Worm (Caenorhabditis elegans) whole organism, young adult: Measurements from ENCODE around the gene srh-236.

ENCODE experiments used
- B0019.2 ChIP-seq: fragments of 200-800 bp; sonication (Bioruptor generic); conservative IDR thresholded peaks from 2 replicates; pipeline ENCODE4 v1.3.6; 2022; ENCODE audit warnings: missing genetic modification reagents, missing genetic modification characterization, missing compliant biosample characterization
- B0261.1 ChIP-seq: sonication (generic microtip); optimal IDR thresholded peaks from 2 replicates; lab custom pipeline; 2016; ENCODE audit warnings: mild to moderate bottlenecking, missing genetic modification characterization, moderate library complexity, missing compliant biosample characterization
- C06A6.2 ChIP-seq: fragments of 200-800 bp; sonication (Bioruptor generic); conservative IDR thresholded peaks from 2 replicates; pipeline ENCODE4 v1.3.6; 2022; ENCODE audit warnings: missing genetic modification characterization, missing compliant biosample characterization
- F10E7.11 ChIP-seq: sonication (generic microtip); optimal IDR thresholded peaks from 2 replicates; lab custom pipeline; 2017; ENCODE audit warnings: mild to moderate bottlenecking, missing genetic modification characterization, moderate library complexity, missing compliant biosample characterization
- F22D6.2 ChIP-seq: sonication (generic microtip); optimal IDR thresholded peaks from 2 replicates; lab custom pipeline; 2016; ENCODE audit warnings: mild to moderate bottlenecking, missing genetic modification characterization, missing compliant biosample characterization
- F23B12.7 ChIP-seq: sonication (generic microtip); optimal IDR thresholded peaks from 2 replicates; lab custom pipeline; 2017; ENCODE audit warnings: missing genetic modification characterization, mild to moderate bottlenecking, missing compliant biosample characterization, antibody characterized with exemption, moderate library complexity; ENCODE audit not compliant: insufficient read depth
- F37B4.10 ChIP-seq: fragments of 200-800 bp; sonication (Bioruptor generic); IDR thresholded peaks from 2 replicates; pipeline ENCODE4 v1.3.6; 2022; ENCODE audit warnings: missing genetic modification characterization, missing compliant biosample characterization
- F57A8.1 ChIP-seq: fragments of 200-800 bp; sonication (Bioruptor generic); optimal IDR thresholded peaks from 2 replicates; lab custom pipeline; 2018; ENCODE audit warnings: mild to moderate bottlenecking, missing genetic modification characterization, moderate library complexity, missing compliant biosample characterization
- Y53G8AR.9 ChIP-seq: fragments of 200-800 bp; sonication (Bioruptor generic); conservative IDR thresholded peaks from 2 replicates; pipeline ENCODE4 v1.3.6; 2022; ENCODE audit warnings: missing genetic modification reagents, missing genetic modification characterization, missing compliant biosample characterization
- Y56A3A.18 ChIP-seq: fragments of 200-800 bp; sonication (Bioruptor generic); IDR thresholded peaks from 2 replicates; pipeline ENCODE4 v1.3.6; 2022; ENCODE audit warnings: missing genetic modification reagents, missing genetic modification characterization, missing compliant biosample characterization
- ZK185.1 ChIP-seq: sonication (generic microtip); optimal IDR thresholded peaks from 2 replicates; lab custom pipeline; 2016; ENCODE audit warnings: mild to moderate bottlenecking, missing genetic modification characterization, missing compliant biosample characterization; ENCODE audit not compliant: poor library complexity, severe bottlenecking
- ama-1 ChIP-seq, 3 experiments: fragments of 150-350 bp in 1 of 3; sonication (generic microtip) in 2 of 3; optimal IDR thresholded peaks; 2 replicates each; lab custom pipeline; 2014 to 2018; ENCODE audit warnings: missing biosample characterization in 2 of 3, missing genetic modification characterization in 2 of 3, missing genetic modification reagents in 2 of 3
- aptf-2 ChIP-seq: fragments of 200-800 bp; sonication (Bioruptor generic); conservative IDR thresholded peaks from 2 replicates; pipeline ENCODE4 v1.3.6; 2022; ENCODE audit warnings: missing genetic modification reagents, missing genetic modification characterization, missing compliant biosample characterization
- attf-6 ChIP-seq: fragments of 200-800 bp; sonication (Bioruptor generic); IDR thresholded peaks from 2 replicates; pipeline ENCODE4 v1.3.6; 2022; ENCODE audit warnings: missing genetic modification reagents, missing genetic modification characterization, missing compliant biosample characterization
- ceh-100 ChIP-seq: fragments of 200-800 bp; sonication (Bioruptor generic); IDR thresholded peaks from 2 replicates; pipeline ENCODE4 v1.3.6; 2022; ENCODE audit warnings: missing genetic modification reagents, missing genetic modification characterization, missing compliant biosample characterization
- ceh-40 ChIP-seq: fragments of 200-800 bp; sonication (Bioruptor generic); IDR thresholded peaks from 2 replicates; pipeline ENCODE4 v1.3.6; 2022; ENCODE audit warnings: missing genetic modification characterization, missing compliant biosample characterization
- ceh-58 ChIP-seq: fragments of 200-800 bp; sonication (Bioruptor generic); IDR thresholded peaks from 2 replicates; pipeline ENCODE4 v1.3.6; 2022; ENCODE audit warnings: missing genetic modification characterization, missing compliant biosample characterization
- ceh-91 ChIP-seq: fragments of 200-800 bp; sonication (Bioruptor generic); IDR thresholded peaks from 2 replicates; pipeline ENCODE4 v1.3.6; 2022; ENCODE audit warnings: missing genetic modification reagents, missing genetic modification characterization, missing compliant biosample characterization
- dox-1 ChIP-seq: fragments of 200-800 bp; sonication (Bioruptor generic); IDR thresholded peaks from 2 replicates; pipeline ENCODE4 v1.3.6; 2022; ENCODE audit warnings: missing genetic modification reagents, missing genetic modification characterization, missing compliant biosample characterization
- dpl-1 ChIP-seq: fragments of 150-350 bp; optimal IDR thresholded peaks from 2 replicates; lab custom pipeline; 2014; ENCODE audit warnings: missing biosample characterization, missing genetic modification reagents, missing genetic modification characterization
- egl-18 ChIP-seq: fragments of 200-800 bp; sonication (Bioruptor generic); IDR thresholded peaks from 2 replicates; pipeline ENCODE4 v1.3.6; 2022; ENCODE audit warnings: missing genetic modification reagents, missing genetic modification characterization, missing compliant biosample characterization
- egrh-3 ChIP-seq: fragments of 200-800 bp; sonication (Bioruptor generic); IDR thresholded peaks from 2 replicates; pipeline ENCODE4 v1.3.6; 2022; ENCODE audit warnings: missing genetic modification reagents, missing genetic modification characterization, missing compliant biosample characterization
- ets-4 ChIP-seq: fragments of 200-800 bp; sonication (Bioruptor generic); optimal IDR thresholded peaks from 2 replicates; lab custom pipeline; 2018; ENCODE audit warnings: mild to moderate bottlenecking, missing genetic modification characterization, missing compliant biosample characterization
- hlh-12 ChIP-seq: sonication (generic microtip); optimal IDR thresholded peaks from 2 replicates; lab custom pipeline; 2016; ENCODE audit warnings: missing genetic modification characterization, missing compliant biosample characterization
- hlh-26 ChIP-seq: fragments of 200-800 bp; sonication (Bioruptor generic); conservative IDR thresholded peaks from 2 replicates; pipeline ENCODE4 v1.3.6; 2022; ENCODE audit warnings: missing genetic modification reagents, missing genetic modification characterization, missing compliant biosample characterization
- let-607 ChIP-seq, 2 experiments: fragments of 200-800 bp in 1 of 2; sonication (Bioruptor generic) in 1 of 2; sonication (generic microtip) in 1 of 2; optimal IDR thresholded peaks; 2 replicates each; lab custom pipeline; 2016 to 2018; ENCODE audit warnings: mild to moderate bottlenecking in 2 of 2, missing compliant biosample characterization in 2 of 2, missing genetic modification characterization in 2 of 2, moderate library complexity in 2 of 2, missing genotype in 1 of 2
- lin-26 ChIP-seq: fragments of 200-800 bp; sonication (Bioruptor generic); IDR thresholded peaks from 2 replicates; pipeline ENCODE4 v1.3.6; 2022; ENCODE audit warnings: missing genetic modification reagents, missing genetic modification characterization, missing compliant biosample characterization
- lir-1 ChIP-seq: fragments of 200-800 bp; sonication (Bioruptor generic); conservative IDR thresholded peaks from 2 replicates; pipeline ENCODE4 v1.3.6; 2022; ENCODE audit warnings: missing genetic modification reagents, missing genetic modification characterization, missing compliant biosample characterization
- lsy-27 ChIP-seq: sonication (generic microtip); optimal IDR thresholded peaks from 2 replicates; lab custom pipeline; 2017; ENCODE audit warnings: missing genetic modification characterization, mild to moderate bottlenecking, missing compliant biosample characterization, antibody characterized with exemption, missing genotype, borderline replicate concordance; ENCODE audit not compliant: insufficient read depth
- madf-3 ChIP-seq: fragments of 200-800 bp; sonication (Bioruptor generic); IDR thresholded peaks from 2 replicates; pipeline ENCODE4 v1.3.6; 2022; ENCODE audit warnings: missing genetic modification reagents, missing genetic modification characterization, missing compliant biosample characterization
- madf-6 ChIP-seq: fragments of 200-800 bp; sonication (Bioruptor generic); IDR thresholded peaks from 2 replicates; pipeline ENCODE4 v1.3.6; 2022; ENCODE audit warnings: missing genetic modification reagents, missing genetic modification characterization, missing compliant biosample characterization
- mel-28 ChIP-seq: sonication (generic microtip); optimal IDR thresholded peaks from 2 replicates; lab custom pipeline; 2016; ENCODE audit warnings: borderline replicate concordance, mild to moderate bottlenecking, missing genetic modification characterization, missing compliant biosample characterization
- nfya-2 ChIP-seq: fragments of 200-800 bp; sonication (Bioruptor generic); IDR thresholded peaks from 2 replicates; pipeline ENCODE4 v1.3.6; 2022; ENCODE audit warnings: missing genetic modification reagents, missing genetic modification characterization, missing compliant biosample characterization
- nhr-27 ChIP-seq: fragments of 200-800 bp; sonication (Bioruptor generic); optimal IDR thresholded peaks from 2 replicates; lab custom pipeline; 2018; ENCODE audit warnings: mild to moderate bottlenecking, missing genetic modification characterization, moderate library complexity, missing compliant biosample characterization
- rpc-1 ChIP-seq, 2 experiments: fragments of 150-350 bp in 1 of 2; sonication (generic microtip) in 1 of 2; optimal IDR thresholded peaks; 2 replicates each; lab custom pipeline; 2014 to 2018; ENCODE audit warnings: missing biosample characterization in 1 of 2, missing genetic modification characterization in 1 of 2, missing genetic modification reagents in 1 of 2, missing genotype in 1 of 2
- sea-2 ChIP-seq: fragments of 200-800 bp; sonication (Bioruptor generic); IDR thresholded peaks from 2 replicates; pipeline ENCODE4 v1.3.6; 2022; ENCODE audit warnings: missing genetic modification characterization, missing compliant biosample characterization
- snpc-1.1 ChIP-seq: sonication (generic microtip); optimal IDR thresholded peaks from 2 replicates; lab custom pipeline; 2017; ENCODE audit warnings: missing genetic modification characterization, mild to moderate bottlenecking, missing compliant biosample characterization, antibody characterized with exemption, moderate library complexity, missing genotype, missing genetic modification reagents; ENCODE audit not compliant: insufficient read depth
- snpc-4 ChIP-seq, 5 experiments: fragments of 150-350 bp in 1 of 5; sonication (generic microtip) in 4 of 5; optimal IDR thresholded peaks; 2 replicates each; lab custom pipeline; 2014 to 2018; ENCODE audit warnings: missing genetic modification characterization in 5 of 5, missing biosample characterization in 3 of 5, antibody characterized with exemption in 2 of 5, mild to moderate bottlenecking in 2 of 5, missing compliant biosample characterization in 2 of 5, missing genotype in 2 of 5, moderate library complexity in 2 of 5, missing genetic modification reagents in 1 of 5
- ztf-25 ChIP-seq: fragments of 200-800 bp; sonication (Bioruptor generic); IDR thresholded peaks from 2 replicates; pipeline ENCODE4 v1.3.6; 2022; ENCODE audit warnings: missing genetic modification reagents, missing genetic modification characterization, missing compliant biosample characterization

Gene srh-236

ce11 chrV:17211989-17212731 is at the start of gene srh-236:
Gene srh-236, minus strand, starts transcription at chrV:17212039.
- TF ChIP-seq mel-28 (tag; lab: Kevin White, UChicago) (no peak), ets-4 (GFP tag; lab: Kevin White, UChicago) (no peak), F10E7.11 (tag; lab: Kevin White, UChicago) (no peak), hlh-12 (no peak), ceh-40 (GFP tag; lab: Robert Waterston, UW) (no peak), let-607 (tag; optimal IDR thresholded peaks at IDR 0.05; lab: Kevin White, UChicago) (no peak), Y56A3A.18 (GFP tag; lab: Robert Waterston, UW) (no peak), nfya-2 (GFP tag; lab: Robert Waterston, UW) (no peak), sea-2 (GFP tag; lab: Robert Waterston, UW) (no peak), F22D6.2 (tag; lab: Kevin White, UChicago) (no peak), egrh-3 (peak; percentile 45; the same call in 1 of the 2 replicates), snpc-4 (GFP tag; optimal IDR thresholded peaks at IDR 0.05; lab: Kevin White, UChicago) (no peak), snpc-4 (tag; optimal IDR thresholded peaks at IDR 0.05; lab: Kevin White, UChicago) (peak in 2 of 4 experiments; percentile 35), lsy-27 (tag; lab: Kevin White, UChicago) (no peak), F37B4.10 (GFP tag; lab: Robert Waterston, UW) (0 out of 2 replicates have a peak, but pooled peaks have one; percentile 54), aptf-2 (GFP tag; lab: Robert Waterston, UW) (no peak), F57A8.1 (GFP tag; lab: Kevin White, UChicago) (no peak), rpc-1 (optimal IDR thresholded peaks at IDR 0.05; lab: Kevin White, UChicago) (no peak), rpc-1 (tag; optimal IDR thresholded peaks at IDR 0.05; lab: Kevin White, UChicago) (no peak), ceh-58 (GFP tag; lab: Robert Waterston, UW) (no peak), ceh-91 (GFP tag; lab: Robert Waterston, UW) (no peak), Y53G8AR.9 (no peak), dpl-1 (GFP tag; lab: Kevin White, UChicago) (no peak)

- TF ChIP-seq ceh-40 (GFP tag; lab: Robert Waterston, UW) (no peak), snpc-4 (GFP tag; optimal IDR thresholded peaks at IDR 0.05; lab: Kevin White, UChicago) (no peak), snpc-4 (tag; optimal IDR thresholded peaks at IDR 0.05; lab: Kevin White, UChicago) (peak in 2 of 4 experiments; percentile 71), snpc-1.1 (no peak), egl-18 (GFP tag; lab: Robert Waterston, UW) (no peak), dox-1 (GFP tag; lab: Robert Waterston, UW) (0 out of 2 replicates have a peak, but pooled peaks have one; percentile 38), attf-6 (0 out of 2 replicates have a peak, but pooled peaks have one; percentile 16), hlh-26 (no peak), lin-26 (GFP tag; lab: Robert Waterston, UW) (no peak), ceh-91 (GFP tag; lab: Robert Waterston, UW) (no peak), ama-1 (optimal IDR thresholded peaks at IDR 0.05; lab: Kevin White, UChicago) (no peak), ama-1 (GFP tag; optimal IDR thresholded peaks at IDR 0.05; lab: Kevin White, UChicago) (no peak), ztf-25 (GFP tag; lab: Robert Waterston, UW) (no peak)
These were observed 49.5 kb upstream of the srh-236 start for ce11 chrV:17261385-17261784.

ce11 chrV:17258868-17259267 is 47.0 kb upstream of the srh-236 start, which contains the start of gene fbxa-85:
Gene fbxa-85, plus strand, starts transcription at chrV:17259168.
- TF ChIP-seq F23B12.7 (tag; lab: Kevin White, UChicago): no peak
- no peak for TF ChIP-seq B0261.1 (tag; lab: Kevin White, UChicago)
- TF ChIP-seq B0019.2 (GFP tag; lab: Robert Waterston, UW): no peak
- TF ChIP-seq rpc-1 (optimal IDR thresholded peaks at IDR 0.05; lab: Kevin White, UChicago): no peak
- no peak for TF ChIP-seq rpc-1 (tag; optimal IDR thresholded peaks at IDR 0.05; lab: Kevin White, UChicago)
- TF ChIP-seq madf-6 (GFP tag; lab: Robert Waterston, UW): no peak
- TF ChIP-seq lsy-27 (tag; lab: Kevin White, UChicago): no peak
- no peak for TF ChIP-seq nhr-27 (tag; lab: Kevin White, UChicago)
- TF ChIP-seq C06A6.2 (GFP tag; lab: Robert Waterston, UW): no peak
- TF ChIP-seq madf-3 (GFP tag; lab: Robert Waterston, UW): no peak
- no peak for TF ChIP-seq ZK185.1 (tag; lab: Kevin White, UChicago)
- no peak for TF ChIP-seq Y53G8AR.9
- no peak for TF ChIP-seq mel-28 (tag; lab: Kevin White, UChicago)
- no peak for TF ChIP-seq F10E7.11 (tag; lab: Kevin White, UChicago)
- TF ChIP-seq ceh-100 (GFP tag; lab: Robert Waterston, UW): no peak
- TF ChIP-seq lir-1 (GFP tag; lab: Robert Waterston, UW): no peak
